Fruit fly (Drosophila melanogaster) whole organism, embryonic: ENCODE results near the gene neur.

Experiments
- Abd-B ChIP-seq: fragments of 200-800 bp; sonication (Bioruptor generic); optimal IDR thresholded peaks from 2 replicates; lab custom pipeline; 2018; ENCODE audit warnings: missing biosample characterization, mild to moderate bottlenecking, missing genetic modification characterization, moderate library complexity
- Aef1 ChIP-seq: fragments of 200-800 bp; sonication (Bioruptor generic); IDR thresholded peaks from 3 replicates; pipeline ENCODE4 v1.3.6; 2022; ENCODE audit warnings: missing biosample characterization, missing genetic modification characterization
- Bdp1 ChIP-seq: fragments of 200-800 bp; sonication (Bioruptor generic); optimal IDR thresholded peaks from 3 replicates; lab custom pipeline; 2016; ENCODE audit warnings: missing biosample characterization, missing genetic modification characterization
- CG10565 ChIP-seq: fragments of 200-800 bp; sonication (Bioruptor generic); optimal IDR thresholded peaks from 3 replicates; lab custom pipeline; 2016; ENCODE audit warnings: missing biosample characterization, mild to moderate bottlenecking, missing genetic modification characterization
- CG10654 ChIP-seq: fragments of 200-800 bp; sonication (Bioruptor generic); optimal IDR thresholded peaks from 2 replicates; lab custom pipeline; 2016; ENCODE audit warnings: missing biosample characterization, missing genetic modification characterization
- CG10959 ChIP-seq: fragments of 200-800 bp; sonication (Bioruptor generic); IDR thresholded peaks from 2 replicates; pipeline ENCODE4 v1.3.6; 2022; ENCODE audit warnings: missing biosample characterization, missing genetic modification characterization
- CG11723 ChIP-seq: fragments of 200-800 bp; sonication (Bioruptor generic); optimal IDR thresholded peaks from 2 replicates; lab custom pipeline; 2017; ENCODE audit warnings: missing biosample characterization, mild to moderate bottlenecking, missing genetic modification characterization
- CG12071 ChIP-seq: fragments of 200-800 bp; sonication (Bioruptor generic); optimal IDR thresholded peaks from 3 replicates; lab custom pipeline; 2018; ENCODE audit warnings: missing biosample characterization, mild to moderate bottlenecking, missing genetic modification characterization
- CG1603 ChIP-seq: fragments of 200-800 bp; sonication (Bioruptor generic); optimal IDR thresholded peaks from 2 replicates; lab custom pipeline; 2019; ENCODE audit warnings: missing biosample characterization, mild to moderate bottlenecking, missing genetic modification characterization, moderate library complexity
- CG16863 ChIP-seq: fragments of 200-800 bp; sonication (Bioruptor generic); optimal IDR thresholded peaks from 3 replicates; lab custom pipeline; 2016; ENCODE audit warnings: missing biosample characterization, missing genetic modification characterization
- CG17186 ChIP-seq: fragments of 200-800 bp; sonication (Bioruptor generic); optimal IDR thresholded peaks from 3 replicates; lab custom pipeline; 2017; ENCODE audit warnings: missing biosample characterization, missing genetic modification reagents, missing genetic modification characterization
- CG17568 ChIP-seq: fragments of 200-800 bp; sonication (Bioruptor generic); optimal IDR thresholded peaks from 2 replicates; lab custom pipeline; 2018; ENCODE audit warnings: missing biosample characterization, mild to moderate bottlenecking, missing genetic modification characterization, moderate library complexity
- CG2889 ChIP-seq: fragments of 200-800 bp; sonication (Bioruptor generic); IDR thresholded peaks from 3 replicates; pipeline ENCODE4 v1.3.6; 2022; ENCODE audit warnings: missing biosample characterization, missing genetic modification characterization
- CG3065 ChIP-seq: fragments of 200-800 bp; sonication (Bioruptor generic); optimal IDR thresholded peaks from 2 replicates; lab custom pipeline; 2016; ENCODE audit warnings: missing biosample characterization, missing genetic modification characterization
- CG3281 ChIP-seq: fragments of 200-800 bp; sonication (Bioruptor generic); optimal IDR thresholded peaks from 3 replicates; lab custom pipeline; 2017; ENCODE audit warnings: missing biosample characterization, mild to moderate bottlenecking, missing genetic modification characterization
- CG33557 ChIP-seq: fragments of 200-800 bp; sonication (Bioruptor generic); optimal IDR thresholded peaks from 2 replicates; lab custom pipeline; 2019; ENCODE audit warnings: missing biosample characterization, mild to moderate bottlenecking, missing genetic modification characterization, moderate library complexity
- CG8944 ChIP-seq: fragments of 200-800 bp; sonication (Bioruptor generic); optimal IDR thresholded peaks from 3 replicates; lab custom pipeline; 2016; ENCODE audit warnings: missing biosample characterization, missing genetic modification characterization
- Chrac-16 ChIP-seq: fragments of 200-800 bp; sonication (Bioruptor generic); optimal IDR thresholded peaks from 3 replicates; lab custom pipeline; 2016; ENCODE audit warnings: missing biosample characterization, missing genetic modification characterization
- CrebB ChIP-seq: fragments of 200-800 bp; sonication (Bioruptor generic); optimal IDR thresholded peaks from 3 replicates; lab custom pipeline; 2018; ENCODE audit warnings: missing biosample characterization, mild to moderate bottlenecking, missing genetic modification characterization
- Dad ChIP-seq: fragments of 200-800 bp; sonication (Bioruptor generic); optimal IDR thresholded peaks from 3 replicates; lab custom pipeline; 2016; ENCODE audit warnings: missing biosample characterization, missing genetic modification characterization
- E2f1 ChIP-seq: fragments of 200-800 bp; sonication (Bioruptor generic); IDR thresholded peaks from 2 replicates; pipeline ENCODE4 v1.3.6; 2022; ENCODE audit warnings: missing biosample characterization, missing genetic modification characterization
- HHEX ChIP-seq: fragments of 200-800 bp; sonication (Bioruptor generic); optimal IDR thresholded peaks from 3 replicates; lab custom pipeline; 2017; ENCODE audit warnings: missing biosample characterization, mild to moderate bottlenecking, missing genetic modification characterization, missing genetic modification reagents
- Jarid2 ChIP-seq: fragments of 200-800 bp; sonication (Bioruptor generic); optimal IDR thresholded peaks from 3 replicates; lab custom pipeline; 2017; ENCODE audit warnings: mild to moderate bottlenecking, missing biosample characterization, missing genetic modification reagents, missing genetic modification characterization
- Lpt ChIP-seq: fragments of >200 bp; optimal IDR thresholded peaks from 2 replicates; lab custom pipeline; 2018; ENCODE audit warnings: missing biosample characterization, missing genetic modification characterization
- MBD-R2 ChIP-seq: fragments of 200-800 bp; sonication (Bioruptor generic); IDR thresholded peaks from 2 replicates; pipeline ENCODE4 v1.3.6; 2022; ENCODE audit warnings: missing biosample characterization, missing genetic modification characterization
- Mad ChIP-seq: fragments of 200-800 bp; sonication (Bioruptor generic); optimal IDR thresholded peaks from 2 replicates; lab custom pipeline; 2016; ENCODE audit warnings: missing biosample characterization, missing genetic modification characterization
- Med ChIP-seq: fragments of 200-800 bp; sonication (Bioruptor generic); peaks from one replicate; lab custom pipeline; 2016; ENCODE audit warnings: missing biosample characterization, missing genetic modification characterization, mild to moderate bottlenecking, inconsistent platforms, moderate library complexity
- PHDP ChIP-seq: fragments of 200-800 bp; sonication (Bioruptor generic); optimal IDR thresholded peaks from 3 replicates; lab custom pipeline; 2018; ENCODE audit warnings: missing biosample characterization, mild to moderate bottlenecking, missing genetic modification characterization, moderate library complexity
- Sry-δ ChIP-seq: fragments of 200-800 bp; sonication (Bioruptor generic); optimal IDR thresholded peaks from 2 replicates; lab custom pipeline; 2016; ENCODE audit warnings: missing biosample characterization, missing genetic modification characterization
- Usf ChIP-seq: fragments of 200-800 bp; sonication (Bioruptor generic); optimal IDR thresholded peaks from 2 replicates; lab custom pipeline; 2017; ENCODE audit warnings: missing genotype, missing biosample characterization, missing genetic modification characterization
- br ChIP-seq: fragments of >200 bp; optimal IDR thresholded peaks from 2 replicates; lab custom pipeline; 2017
- chinmo ChIP-seq: fragments of 200-800 bp; sonication (Bioruptor generic); IDR thresholded peaks from 4 replicates; pipeline ENCODE4 v1.3.6; 2022; ENCODE audit warnings: missing biosample characterization, missing genetic modification characterization; ENCODE audit not compliant: partially characterized antibody
- danr ChIP-seq: fragments of 200-800 bp; sonication (Bioruptor generic); IDR thresholded peaks from 2 replicates; pipeline ENCODE4 v1.3.6; 2022; ENCODE audit warnings: missing biosample characterization, missing genetic modification characterization
- exex ChIP-seq: fragments of 200-800 bp; sonication (Bioruptor generic); optimal IDR thresholded peaks from 4 replicates; lab custom pipeline; 2018; ENCODE audit warnings: missing biosample characterization, mild to moderate bottlenecking, missing genetic modification characterization, moderate library complexity
- hbn ChIP-seq: fragments of 200-800 bp; sonication (Bioruptor generic); IDR thresholded peaks from 2 replicates; pipeline ENCODE4 v1.3.6; 2022; ENCODE audit warnings: missing biosample characterization, missing genetic modification characterization; ENCODE audit not compliant: partially characterized antibody
- hkb ChIP-seq, 2 experiments: fragments of 200-800 bp in 1 of 2; fragments of >200 bp in 1 of 2; sonication (Bioruptor generic) in 1 of 2; IDR thresholded peaks in 1 of 2; optimal IDR thresholded peaks in 1 of 2; 2 replicates each; pipeline versions ENCODE4 v1.3.6 to Lab custom; 2017 to 2022; ENCODE audit warnings: missing biosample characterization in 1 of 2, missing genetic modification characterization in 1 of 2
- kni ChIP-seq: fragments of 200-800 bp; sonication (Bioruptor generic); optimal IDR thresholded peaks from 3 replicates; lab custom pipeline; 2017; ENCODE audit warnings: mild to moderate bottlenecking, missing biosample characterization, missing genetic modification reagents, missing genetic modification characterization
- lilli ChIP-seq: fragments of 200-800 bp; sonication (Bioruptor generic); optimal IDR thresholded peaks from 3 replicates; lab custom pipeline; 2016; ENCODE audit warnings: missing biosample characterization, missing genetic modification characterization
- nerfin-1 ChIP-seq: fragments of 200-800 bp; sonication (Bioruptor generic); optimal IDR thresholded peaks from 3 replicates; lab custom pipeline; 2019; ENCODE audit warnings: missing biosample characterization, mild to moderate bottlenecking, missing genetic modification characterization, moderate library complexity
- prd ChIP-seq, 3 experiments: fragments of >200 bp in 2 of 3; fragments of 200-800 bp in 1 of 3; sonication (Bioruptor generic) in 1 of 3; optimal IDR thresholded peaks in 2 of 3; IDR thresholded peaks in 1 of 3; 2 replicates in 2 of 3; 3 replicates in 1 of 3; pipeline versions ENCODE4 v1.3.6 to Lab custom; 2017 to 2022; ENCODE audit warnings: missing biosample characterization in 1 of 3, missing genetic modification characterization in 1 of 3
- schlank ChIP-seq: fragments of 200-800 bp; sonication (Bioruptor generic); optimal IDR thresholded peaks from 2 replicates; lab custom pipeline; 2018; ENCODE audit warnings: missing biosample characterization, mild to moderate bottlenecking, missing genetic modification characterization
- so ChIP-seq: fragments of 200-800 bp; sonication (Bioruptor generic); IDR thresholded peaks from 3 replicates; pipeline ENCODE4 v1.3.6; 2022; ENCODE audit warnings: missing biosample characterization, missing genetic modification characterization
- tgo ChIP-seq: fragments of 200-800 bp; sonication (Bioruptor generic); IDR thresholded peaks from 3 replicates; pipeline ENCODE4 v1.3.6; 2022; ENCODE audit warnings: missing biosample characterization, missing genetic modification characterization
- tna ChIP-seq: fragments of 200-800 bp; sonication (Bioruptor generic); IDR thresholded peaks from 2 replicates; pipeline ENCODE4 v1.3.6; 2022; ENCODE audit warnings: missing biosample characterization, missing genetic modification characterization; ENCODE audit not compliant: partially characterized antibody
- tx ChIP-seq: fragments of 200-800 bp; sonication (Bioruptor generic); optimal IDR thresholded peaks from 2 replicates; lab custom pipeline; 2016; ENCODE audit warnings: missing biosample characterization, missing genetic modification characterization
- wek ChIP-seq: fragments of 200-800 bp; sonication (Bioruptor generic); optimal IDR thresholded peaks from 3 replicates; lab custom pipeline; 2018; ENCODE audit warnings: missing biosample characterization, mild to moderate bottlenecking, missing genetic modification characterization, moderate library complexity
- wor ChIP-seq: fragments of 200-800 bp; sonication (Bioruptor generic); IDR thresholded peaks from 2 replicates; pipeline ENCODE4 v1.3.6; 2022; ENCODE audit warnings: missing biosample characterization, missing genetic modification characterization
- zfh2 ChIP-seq: fragments of 200-800 bp; sonication (Bioruptor generic); optimal IDR thresholded peaks from 2 replicates; lab custom pipeline; 2016; ENCODE audit warnings: missing biosample characterization, missing genetic modification characterization

The neur gene

dm6 chr3R:9055119-9056105 is 16.1 kb upstream of the neur start (continued):
- TF ChIP-seq CG12071 (GFP tag; lab: Kevin White, UChicago), result peak; percentile 91
- peak; percentile 73 for TF ChIP-seq zfh2 (GFP tag; lab: Kevin White, UChicago)
- peak; percentile 93 for TF ChIP-seq CG1603 (tag; lab: Kevin White, UChicago)
- peak; percentile 89 for TF ChIP-seq CG17568
- peak; percentile 21 for TF ChIP-seq Sry-δ
- TF ChIP-seq so, result no peak
- peak; percentile 90 for TF ChIP-seq lilli (GFP tag; lab: Kevin White, UChicago)
- TF ChIP-seq HHEX (GFP tag; lab: Kevin White, UChicago), result peak; percentile 94
- peak; percentile 50 for TF ChIP-seq CG16863
- TF ChIP-seq CrebB (tag; lab: Kevin White, UChicago), result peak; percentile 95
- TF ChIP-seq CG8944 (GFP tag; lab: Kevin White, UChicago), result peak; percentile 72
- peak; percentile 85 for TF ChIP-seq schlank (tag; lab: Kevin White, UChicago)
- TF ChIP-seq hkb (optimal IDR thresholded peaks at IDR 0.05; lab: Kevin White, UChicago), result no peak
- no peak for TF ChIP-seq hkb (GFP tag; IDR thresholded peaks at IDR 0.05; lab: Robert Waterston, UW)
- peak; percentile 96 for TF ChIP-seq CG3281
- no peak for TF ChIP-seq CG10959
- peak; percentile 69 for TF ChIP-seq Mad
- TF ChIP-seq CG33557, result peak; percentile 74
- TF ChIP-seq nerfin-1, result peak; percentile 91
- no peak for TF ChIP-seq Aef1 (GFP tag; lab: Robert Waterston, UW)
- no peak for TF ChIP-seq hbn (GFP tag; lab: Robert Waterston, UW)
- TF ChIP-seq PHDP (tag; lab: Kevin White, UChicago), result peak; percentile 97
- TF ChIP-seq Jarid2, result peak; percentile 72
- TF ChIP-seq wor (GFP tag; lab: Robert Waterston, UW), result no peak
- peak; percentile 51 for TF ChIP-seq tx (GFP tag; lab: Kevin White, UChicago)
- TF ChIP-seq CG3065 (GFP tag; lab: Kevin White, UChicago), result peak; percentile 86
- no peak for TF ChIP-seq chinmo (GFP tag; lab: Robert Waterston, UW)
- TF ChIP-seq E2f1, result no peak
- TF ChIP-seq tna (GFP tag; lab: Robert Waterston, UW), result no peak
- no peak for TF ChIP-seq prd (optimal IDR thresholded peaks at IDR 0.05; lab: Kevin White, UChicago)
- TF ChIP-seq prd (GFP tag; IDR thresholded peaks at IDR 0.05; lab: Robert Waterston, UW), result no peak
- peak; percentile 98 for TF ChIP-seq Med (GFP tag; lab: Kevin White, UChicago)
- no peak for TF ChIP-seq tgo
- TF ChIP-seq Bdp1 (GFP tag; lab: Kevin White, UChicago), result peak; percentile 23
- peak; percentile 50 for TF ChIP-seq wek (GFP tag; lab: Kevin White, UChicago)
- TF ChIP-seq Dad (GFP tag; lab: Kevin White, UChicago), result peak; percentile 87
- peak; percentile 54 for TF ChIP-seq CG17186
- no peak for TF ChIP-seq Lpt (GFP tag; lab: Kevin White, UChicago)
- TF ChIP-seq exex (tag; lab: Kevin White, UChicago), result peak; percentile 82
- TF ChIP-seq Usf (GFP tag; lab: Kevin White, UChicago), result peak; percentile 80
- no peak for TF ChIP-seq CG2889 (GFP tag; lab: Robert Waterston, UW)
- peak; percentile 26 for TF ChIP-seq CG10565
- peak; percentile 85 for TF ChIP-seq Chrac-16
- TF ChIP-seq MBD-R2, result no peak
- no peak for TF ChIP-seq br (lab: Kevin White, UChicago)
- no peak for TF ChIP-seq danr (GFP tag; lab: Robert Waterston, UW)
- TF ChIP-seq CG11723 (GFP tag; lab: Kevin White, UChicago), result peak; percentile 82
- TF ChIP-seq CG10654 (GFP tag; lab: Kevin White, UChicago), result peak; percentile 91
- TF ChIP-seq kni (GFP tag; lab: Kevin White, UChicago), result peak; percentile 59
- TF ChIP-seq Abd-B (GFP tag; lab: Kevin White, UChicago), result peak; percentile 90
